Worm (Caenorhabditis elegans) whole organism, L2 larva: Measurements from ENCODE around the gene C05C10.5.

Experiments
- ceh-16 ChIP-seq: fragments of 150-350 bp; optimal IDR thresholded peaks from 2 replicates; lab custom pipeline; 2014; ENCODE audit warnings: missing biosample characterization, missing genetic modification characterization
- egl-27 ChIP-seq: sonication (generic microtip); optimal IDR thresholded peaks from 3 replicates; lab custom pipeline; 2017; ENCODE audit warnings: missing biosample characterization, missing genetic modification reagents, missing genetic modification characterization
- lin-13 ChIP-seq: fragments of 150-350 bp; optimal IDR thresholded peaks from 2 replicates; lab custom pipeline; 2014; ENCODE audit warnings: missing biosample characterization, missing genetic modification reagents, missing genetic modification characterization
- nhr-6 ChIP-seq: fragments of 150-350 bp; optimal IDR thresholded peaks from 2 replicates; lab custom pipeline; 2014; ENCODE audit warnings: missing biosample characterization, missing genetic modification characterization
- ztf-4 ChIP-seq: fragments of 150-350 bp; optimal IDR thresholded peaks from 2 replicates; lab custom pipeline; 2014; ENCODE audit warnings: missing biosample characterization, missing genetic modification characterization

- TF ChIP-seq lin-13 (GFP tag; lab: Kevin White, UChicago), result no peak
- no peak for TF ChIP-seq egl-27
- no peak for TF ChIP-seq ceh-16 (tag; lab: Kevin White, UChicago)
- TF ChIP-seq ztf-4 (tag; lab: Kevin White, UChicago), result no peak
- no peak for TF ChIP-seq nhr-6 (tag; lab: Kevin White, UChicago)
These were observed 35.4 kb downstream of the C05C10.5 start for ce11 chrII:9974210-9974609.
